Fruit fly (Drosophila melanogaster): ENCODE data around the gene CG3552.

CG3552 gene

dm6 chr3L:9423757-9424527 lies 32.2 kb upstream of the CG3552 start (continued):
- TF ChIP-seq Nf-YA (GFP tag; IDR thresholded peaks at IDR 0.05), result no peak
- no peak for TF ChIP-seq CG7556 (GFP tag; optimal IDR thresholded peaks at IDR 0.05)
- TF ChIP-seq zf30C (GFP tag; optimal IDR thresholded peaks at IDR 0.05), result peak; percentile 38
- no peak for TF ChIP-seq Rfx (GFP tag; IDR thresholded peaks at IDR 0.05)
- no peak for TF ChIP-seq Xbp1 (GFP tag; optimal IDR thresholded peaks at IDR 0.05)
- TF ChIP-seq Xrp1 (GFP tag; IDR thresholded peaks at IDR 0.05), result no peak
- TF ChIP-seq CG14710 (tag; optimal IDR thresholded peaks at IDR 0.05), result no peak
- TF ChIP-seq D19B (GFP tag; optimal IDR thresholded peaks at IDR 0.05), result no peak
- no peak for TF ChIP-seq peb (GFP tag; IDR thresholded peaks at IDR 0.05)
- no peak for TF ChIP-seq al (GFP tag; IDR thresholded peaks at IDR 0.05)
- no peak for TF ChIP-seq CG13894 (tag; optimal IDR thresholded peaks at IDR 0.05)
- no peak for TF ChIP-seq prd (optimal IDR thresholded peaks at IDR 0.05)
- 0 out of 3 replicates have a peak, but pooled peaks have one; percentile 19 for TF ChIP-seq prd (GFP tag; IDR thresholded peaks at IDR 0.05)
- no peak for TF ChIP-seq CG1602 (GFP tag; optimal IDR thresholded peaks at IDR 0.05)
- no peak for TF ChIP-seq CG43689 (GFP tag; IDR thresholded peaks at IDR 0.05)
- peak; percentile 9; the same call in 1 of the 3 replicates for TF ChIP-seq Dbx (GFP tag; IDR thresholded peaks at IDR 0.05)
- TF ChIP-seq tup (GFP tag; optimal IDR thresholded peaks at IDR 0.05), result no peak
- TF ChIP-seq trem (tag; optimal IDR thresholded peaks at IDR 0.05), result no peak
- no peak for TF ChIP-seq Hr39 (optimal IDR thresholded peaks at IDR 0.05)
- no peak for TF ChIP-seq Dip2 (GFP tag; IDR thresholded peaks at IDR 0.05)

- no peak for TF ChIP-seq lov (optimal IDR thresholded peaks at IDR 0.05)
- TF ChIP-seq lov (GFP tag; IDR thresholded peaks at IDR 0.05), result no peak
- no peak for TF ChIP-seq pum (GFP tag; optimal IDR thresholded peaks at IDR 0.05)
- TF ChIP-seq tio (GFP tag; optimal IDR thresholded peaks at IDR 0.05), result no peak
- no peak for TF ChIP-seq CG6175 (GFP tag; IDR thresholded peaks at IDR 0.05)
- TF ChIP-seq CG15696 (tag; optimal IDR thresholded peaks at IDR 0.05), result no peak
- no peak for TF ChIP-seq Ptx1 (GFP tag; IDR thresholded peaks at IDR 0.05)
- TF ChIP-seq Med (GFP tag), result peak; percentile 62
- TF ChIP-seq vfl (GFP tag; optimal IDR thresholded peaks at IDR 0.05), result no peak
- peak; percentile 21 for TF ChIP-seq CrebB (tag; optimal IDR thresholded peaks at IDR 0.05)
- TF ChIP-seq CG10959 (GFP tag; IDR thresholded peaks at IDR 0.05), result no peak
- TF ChIP-seq CG8089 (GFP tag; optimal IDR thresholded peaks at IDR 0.05), result no peak
- no peak for TF ChIP-seq Ssrp (tag; optimal IDR thresholded peaks at IDR 0.05)
- no peak for TF ChIP-seq CG11093 (GFP tag; IDR thresholded peaks at IDR 0.05)
- TF ChIP-seq dm (GFP tag; optimal IDR thresholded peaks at IDR 0.05), result no peak
- TF ChIP-seq Hr51 (GFP tag; optimal IDR thresholded peaks at IDR 0.05), result peak in 1 of 2 experiments; percentile 71
- TF ChIP-seq CG14050 (GFP tag; IDR thresholded peaks at IDR 0.05), result no peak
- no peak; the same call in 2 of the 3 replicates for TF ChIP-seq CG34422 (GFP tag; IDR thresholded peaks at IDR 0.05)
- TF ChIP-seq bcd (GFP tag; optimal IDR thresholded peaks at IDR 0.05), result no peak
- no peak for TF ChIP-seq ATbp (GFP tag; optimal IDR thresholded peaks at IDR 0.05)
- peak in 1 of 2 experiments; percentile 8 for TF ChIP-seq crp (GFP tag; optimal IDR thresholded peaks at IDR 0.05)
- peak; percentile 52 for TF ChIP-seq CG8388 (GFP tag; optimal IDR thresholded peaks at IDR 0.05)
- TF ChIP-seq CG33557 (GFP tag; optimal IDR thresholded peaks at IDR 0.05), result no peak
- peak; percentile 51 for TF ChIP-seq D19A (tag; optimal IDR thresholded peaks at IDR 0.05)
- TF ChIP-seq Mad (GFP tag; optimal IDR thresholded peaks at IDR 0.05), result no peak
- TF ChIP-seq Dp (GFP tag; optimal IDR thresholded peaks at IDR 0.05), result no peak
- TF ChIP-seq CG16863 (GFP tag; optimal IDR thresholded peaks at IDR 0.05), result no peak
- peak; percentile 12 for TF ChIP-seq CG12155 (GFP tag; optimal IDR thresholded peaks at IDR 0.05)
- TF ChIP-seq cg (GFP tag; optimal IDR thresholded peaks at IDR 0.05), result no peak
- no peak for TF ChIP-seq fd102C (GFP tag; optimal IDR thresholded peaks at IDR 0.05)
- TF ChIP-seq prd (optimal IDR thresholded peaks at IDR 0.05), result no peak
- TF ChIP-seq prd (GFP tag; IDR thresholded peaks at IDR 0.05), result no peak
- peak; percentile 66; the same call in 1 of the 2 replicates for TF ChIP-seq CG32532 (GFP tag; IDR thresholded peaks at IDR 0.05)
Observed at dm6 chr3L:9424528-9424911, 31.6 kb upstream of the CG3552 start.

Measured in whole organism, embryonic.